Worm (Caenorhabditis elegans) whole organism, young adult: ENCODE results near the gene M02D8.2.

Experiments
- B0019.2 ChIP-seq: fragments of 200-800 bp; sonication (Bioruptor generic); conservative IDR thresholded peaks from 2 replicates; pipeline ENCODE4 v1.3.6; 2022; ENCODE audit warnings: missing genetic modification reagents, missing genetic modification characterization, missing compliant biosample characterization
- B0035.1 ChIP-seq: sonication (generic microtip); optimal IDR thresholded peaks from 2 replicates; lab custom pipeline; 2016; ENCODE audit warnings: missing genetic modification characterization, mild to moderate bottlenecking, missing compliant biosample characterization, missing genotype, missing genetic modification reagents
- B0336.3 ChIP-seq: fragments of 200-800 bp; sonication (Bioruptor generic); IDR thresholded peaks from 2 replicates; pipeline ENCODE4 v1.3.6; 2022; ENCODE audit warnings: missing genetic modification characterization, missing compliant biosample characterization
- F10E7.11 ChIP-seq: sonication (generic microtip); optimal IDR thresholded peaks from 2 replicates; lab custom pipeline; 2017; ENCODE audit warnings: mild to moderate bottlenecking, missing genetic modification characterization, moderate library complexity, missing compliant biosample characterization
- F33H1.4 ChIP-seq: fragments of 200-800 bp; sonication (Bioruptor generic); IDR thresholded peaks from 2 replicates; pipeline ENCODE4 v1.3.6; 2022; ENCODE audit warnings: missing genetic modification reagents, missing genetic modification characterization, missing compliant biosample characterization
- K12H6.12 ChIP-seq: fragments of 200-800 bp; sonication (Bioruptor generic); optimal IDR thresholded peaks from 2 replicates; lab custom pipeline; 2018; ENCODE audit warnings: mild to moderate bottlenecking, missing genetic modification characterization, missing compliant biosample characterization
- T07F8.4 ChIP-seq: sonication (generic microtip); optimal IDR thresholded peaks from 2 replicates; lab custom pipeline; 2016; ENCODE audit warnings: mild to moderate bottlenecking, missing genetic modification characterization, moderate library complexity, missing compliant biosample characterization
- Y56A3A.18 ChIP-seq: fragments of 200-800 bp; sonication (Bioruptor generic); IDR thresholded peaks from 2 replicates; pipeline ENCODE4 v1.3.6; 2022; ENCODE audit warnings: missing genetic modification reagents, missing genetic modification characterization, missing compliant biosample characterization
- Y67H2A.10 ChIP-seq: fragments of 200-800 bp; sonication (Bioruptor generic); conservative IDR thresholded peaks from 2 replicates; pipeline ENCODE4 v1.3.6; 2022; ENCODE audit warnings: missing genetic modification reagents, missing genetic modification characterization, missing compliant biosample characterization
- Y79H2A.3 ChIP-seq: fragments of 200-800 bp; sonication (Bioruptor generic); conservative IDR thresholded peaks from 2 replicates; pipeline ENCODE4 v1.3.6; 2022; ENCODE audit warnings: missing genetic modification reagents, missing genetic modification characterization, missing compliant biosample characterization
- attf-3 ChIP-seq: fragments of 200-800 bp; sonication (Bioruptor generic); conservative IDR thresholded peaks from 2 replicates; pipeline ENCODE4 v1.3.6; 2022; ENCODE audit warnings: missing genetic modification reagents, missing genetic modification characterization, missing compliant biosample characterization
- cebp-1 ChIP-seq, 2 experiments: fragments of 200-800 bp in 1 of 2; sonication (Bioruptor generic) in 1 of 2; sonication (generic microtip) in 1 of 2; IDR thresholded peaks in 1 of 2; optimal IDR thresholded peaks in 1 of 2; 2 replicates each; pipeline versions ENCODE4 v1.3.6 to Lab custom; 2017 to 2022; ENCODE audit warnings: missing compliant biosample characterization in 2 of 2, missing genetic modification characterization in 2 of 2, mild to moderate bottlenecking in 1 of 2, missing genetic modification reagents in 1 of 2, moderate library complexity in 1 of 2
- ceh-27 ChIP-seq: fragments of 200-800 bp; sonication (Bioruptor generic); optimal IDR thresholded peaks from 2 replicates; lab custom pipeline; 2018; ENCODE audit warnings: mild to moderate bottlenecking, missing genetic modification characterization, moderate library complexity, missing compliant biosample characterization
- dox-1 ChIP-seq: fragments of 200-800 bp; sonication (Bioruptor generic); IDR thresholded peaks from 2 replicates; pipeline ENCODE4 v1.3.6; 2022; ENCODE audit warnings: missing genetic modification reagents, missing genetic modification characterization, missing compliant biosample characterization
- egrh-3 ChIP-seq: fragments of 200-800 bp; sonication (Bioruptor generic); IDR thresholded peaks from 2 replicates; pipeline ENCODE4 v1.3.6; 2022; ENCODE audit warnings: missing genetic modification reagents, missing genetic modification characterization, missing compliant biosample characterization
- hlh-26 ChIP-seq: fragments of 200-800 bp; sonication (Bioruptor generic); conservative IDR thresholded peaks from 2 replicates; pipeline ENCODE4 v1.3.6; 2022; ENCODE audit warnings: missing genetic modification reagents, missing genetic modification characterization, missing compliant biosample characterization
- let-526 ChIP-seq: fragments of 200-800 bp; sonication (Bioruptor generic); IDR thresholded peaks from 2 replicates; pipeline ENCODE4 v1.3.6; 2022; ENCODE audit warnings: missing genetic modification reagents, missing genetic modification characterization, missing compliant biosample characterization
- let-607 ChIP-seq, 2 experiments: fragments of 200-800 bp in 1 of 2; sonication (Bioruptor generic) in 1 of 2; sonication (generic microtip) in 1 of 2; optimal IDR thresholded peaks; 2 replicates each; lab custom pipeline; 2016 to 2018; ENCODE audit warnings: mild to moderate bottlenecking in 2 of 2, missing compliant biosample characterization in 2 of 2, missing genetic modification characterization in 2 of 2, moderate library complexity in 2 of 2, missing genotype in 1 of 2
- lsl-1 ChIP-seq: fragments of 200-800 bp; sonication (Bioruptor generic); optimal IDR thresholded peaks from 2 replicates; lab custom pipeline; 2018; ENCODE audit warnings: mild to moderate bottlenecking, missing genetic modification characterization, moderate library complexity, missing compliant biosample characterization
- nhr-120 ChIP-seq: fragments of 200-800 bp; sonication (Bioruptor generic); IDR thresholded peaks from 2 replicates; pipeline ENCODE4 v1.3.6; 2022; ENCODE audit warnings: missing genetic modification characterization, missing compliant biosample characterization
- nhr-179 ChIP-seq: sonication (generic microtip); optimal IDR thresholded peaks from 2 replicates; lab custom pipeline; 2016; ENCODE audit warnings: mild to moderate bottlenecking, missing genetic modification characterization, missing compliant biosample characterization
- nhr-80 ChIP-seq: sonication (generic microtip); optimal IDR thresholded peaks from 2 replicates; lab custom pipeline; 2016; ENCODE audit warnings: missing genetic modification characterization, missing compliant biosample characterization
- nhr-90 ChIP-seq: sonication (generic microtip); optimal IDR thresholded peaks from 2 replicates; lab custom pipeline; 2016; ENCODE audit warnings: missing genotype, mild to moderate bottlenecking, missing genetic modification characterization, missing compliant biosample characterization
- pbrm-1 ChIP-seq: fragments of 200-800 bp; sonication (Bioruptor generic); IDR thresholded peaks from 2 replicates; pipeline ENCODE4 v1.3.6; 2022; ENCODE audit warnings: missing genetic modification reagents, missing genetic modification characterization, missing compliant biosample characterization
- repo-1 ChIP-seq: sonication (generic microtip); optimal IDR thresholded peaks from 2 replicates; lab custom pipeline; 2017; ENCODE audit warnings: mild to moderate bottlenecking, missing genetic modification characterization, missing compliant biosample characterization
- sea-2 ChIP-seq: fragments of 200-800 bp; sonication (Bioruptor generic); IDR thresholded peaks from 2 replicates; pipeline ENCODE4 v1.3.6; 2022; ENCODE audit warnings: missing genetic modification characterization, missing compliant biosample characterization
- snpc-4 ChIP-seq, 5 experiments: fragments of 150-350 bp in 1 of 5; sonication (generic microtip) in 4 of 5; optimal IDR thresholded peaks; 2 replicates each; lab custom pipeline; 2014 to 2018; ENCODE audit warnings: missing genetic modification characterization in 5 of 5, missing biosample characterization in 3 of 5, antibody characterized with exemption in 2 of 5, mild to moderate bottlenecking in 2 of 5, missing compliant biosample characterization in 2 of 5, missing genotype in 2 of 5, moderate library complexity in 2 of 5, missing genetic modification reagents in 1 of 5
- somi-1 ChIP-seq: fragments of 200-800 bp; sonication (Bioruptor generic); optimal IDR thresholded peaks from 2 replicates; lab custom pipeline; 2018; ENCODE audit warnings: mild to moderate bottlenecking, missing genetic modification characterization, missing compliant biosample characterization
- tbp1 ChIP-seq: fragments of 200-800 bp; sonication (Bioruptor generic); optimal IDR thresholded peaks from 2 replicates; lab custom pipeline; 2018; ENCODE audit warnings: mild to moderate bottlenecking, missing genetic modification characterization, missing compliant biosample characterization
- ztf-22 ChIP-seq: fragments of 200-800 bp; sonication (Bioruptor generic); optimal IDR thresholded peaks from 2 replicates; lab custom pipeline; 2018; ENCODE audit warnings: mild to moderate bottlenecking, missing genetic modification characterization, moderate library complexity, missing compliant biosample characterization

Gene M02D8.2

DNA sequence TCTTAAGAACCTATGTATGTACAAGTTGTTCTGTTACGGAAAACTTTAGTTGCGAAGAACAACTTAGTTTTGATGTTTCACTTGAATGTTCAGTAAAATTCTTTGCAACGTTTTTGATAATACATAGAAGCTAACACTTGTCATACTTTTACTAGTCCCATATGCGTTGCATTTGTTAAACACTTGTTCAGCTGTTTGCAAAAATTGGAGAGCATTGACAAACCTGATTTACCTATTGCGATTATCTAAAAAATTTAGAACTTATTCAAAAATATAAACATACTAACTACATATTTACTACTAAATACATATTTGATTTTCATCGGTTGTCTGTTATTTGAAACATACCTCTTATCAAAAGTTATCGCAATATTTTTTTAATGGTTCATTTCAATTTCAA is 21.3 kb upstream of the M02D8.2 start:
- TF ChIP-seq B0019.2 (no peak), tbp1 (GFP tag; lab: Kevin White, UChicago) (no peak), egrh-3 (no peak), B0035.1 (tag; lab: Kevin White, UChicago) (no peak), Y79H2A.3 (GFP tag; lab: Robert Waterston, UW) (0 out of 2 replicates have a peak, but pooled peaks have one; percentile 30), K12H6.12 (tag; lab: Kevin White, UChicago) (no peak), let-526 (0 out of 2 replicates have a peak, but pooled peaks have one; percentile 63), sea-2 (GFP tag; lab: Robert Waterston, UW) (no peak), Y56A3A.18 (GFP tag; lab: Robert Waterston, UW) (0 out of 2 replicates have a peak, but pooled peaks have one; percentile 33), somi-1 (GFP tag; lab: Kevin White, UChicago) (no peak), cebp-1 (GFP tag; IDR thresholded peaks at IDR 0.05; lab: Robert Waterston, UW) (no peak), cebp-1 (tag; optimal IDR thresholded peaks at IDR 0.05; lab: Kevin White, UChicago) (peak; percentile 7)

DNA sequence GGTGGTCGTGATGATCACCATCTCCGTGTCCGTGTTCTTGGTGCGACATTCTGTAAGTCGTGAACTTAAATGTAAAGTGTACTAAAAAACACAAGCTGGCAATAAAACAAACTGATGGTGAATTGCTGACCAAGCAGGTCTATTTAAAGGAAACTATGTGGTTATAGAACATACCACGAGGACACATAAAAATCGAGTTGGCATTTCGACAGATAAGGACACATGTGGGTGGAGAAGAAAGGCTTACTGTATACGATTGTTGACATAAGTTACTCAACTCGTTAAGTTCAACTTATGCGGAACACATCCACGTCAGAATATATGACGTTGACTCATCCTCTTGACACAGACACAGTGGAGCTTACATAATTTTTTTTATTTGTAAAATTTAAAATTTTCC is 20.6 kb upstream of the M02D8.2 start, which contains the start of gene F53A9.8:
TSS of gene F53A9.8 (minus strand) at position 49 of the 400 bp plus-strand sequence.
- TF ChIP-seq let-526 (no peak), cebp-1 (GFP tag; IDR thresholded peaks at IDR 0.05; lab: Robert Waterston, UW) (no peak), cebp-1 (tag; optimal IDR thresholded peaks at IDR 0.05; lab: Kevin White, UChicago) (peak; percentile 7), ceh-27 (GFP tag; lab: Kevin White, UChicago) (no peak), nhr-120 (GFP tag; lab: Robert Waterston, UW) (0 out of 2 replicates have a peak, but pooled peaks have one; percentile 1), ztf-22 (peak; percentile 28), nhr-80 (tag; lab: Kevin White, UChicago) (peak; percentile 21), dox-1 (GFP tag; lab: Robert Waterston, UW) (0 out of 2 replicates have a peak, but pooled peaks have one; percentile 9), F10E7.11 (no peak)
- TF ChIP-seq, all 124 proteins: peak for 5

DNA sequence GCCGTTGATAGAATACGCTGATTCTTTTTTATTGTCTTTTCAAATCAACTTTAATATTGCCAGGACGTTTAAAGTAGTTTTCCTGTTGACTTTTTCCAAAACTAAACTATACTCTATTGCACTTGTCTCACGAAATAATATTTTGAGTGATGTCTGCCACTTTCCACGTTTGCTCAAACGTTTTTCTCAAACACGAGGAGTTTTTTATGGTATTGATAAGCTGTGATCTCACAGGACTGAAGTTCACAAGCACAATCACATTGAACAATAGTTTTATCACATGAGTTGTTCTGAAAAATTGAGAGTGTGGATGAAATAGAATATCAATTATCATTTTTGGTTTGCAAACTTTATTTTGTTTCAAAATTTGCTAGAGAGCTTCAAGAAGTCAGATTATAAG is 19.6 kb upstream of the M02D8.2 start:
- TF ChIP-seq hlh-26 (GFP tag; lab: Robert Waterston, UW): no peak
- TF ChIP-seq let-607 (tag; optimal IDR thresholded peaks at IDR 0.05; lab: Kevin White, UChicago): peak in 1 of 2 experiments; percentile 1
- no peak for TF ChIP-seq attf-3 (GFP tag; lab: Robert Waterston, UW)
- TF ChIP-seq lsl-1 (GFP tag; lab: Kevin White, UChicago): no peak
- peak; percentile 67 for TF ChIP-seq nhr-80 (tag; lab: Kevin White, UChicago)
- peak; percentile 9 for TF ChIP-seq ztf-22

DNA sequence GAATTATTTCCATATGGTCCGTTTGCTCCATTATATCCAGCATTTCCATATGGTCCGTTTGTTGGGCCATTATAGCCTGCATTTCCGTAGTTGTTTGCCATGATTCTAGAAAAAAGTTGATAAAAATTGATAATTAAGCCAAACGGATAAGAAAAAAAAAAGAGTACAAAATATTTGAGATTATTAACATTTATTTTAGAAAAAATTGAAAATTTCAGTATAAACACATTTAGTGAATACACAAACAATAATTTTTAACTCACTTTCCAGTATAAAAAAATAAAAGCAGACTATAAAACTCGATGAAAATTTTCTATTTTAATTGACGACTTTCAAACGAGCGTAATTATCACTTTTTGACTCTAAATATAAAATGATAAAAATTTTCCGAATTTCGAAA is 18.8 kb upstream of the M02D8.2 start, which contains the start of gene F53A9.9:
TSS of gene F53A9.9 (minus strand) at position 101 of the 400 bp plus-strand sequence.
- TF ChIP-seq tbp1 (GFP tag; lab: Kevin White, UChicago) (no peak), repo-1 (no peak), nhr-90 (tag; lab: Kevin White, UChicago) (no peak), B0336.3 (GFP tag; lab: Robert Waterston, UW) (no peak), let-607 (tag; optimal IDR thresholded peaks at IDR 0.05; lab: Kevin White, UChicago) (no peak), F33H1.4 (GFP tag; lab: Robert Waterston, UW) (no peak), B0035.1 (tag; lab: Kevin White, UChicago) (no peak), pbrm-1 (GFP tag; lab: Robert Waterston, UW) (no peak), Y67H2A.10 (GFP tag; lab: Robert Waterston, UW) (no peak), nhr-179 (no peak), T07F8.4 (tag; lab: Kevin White, UChicago) (no peak), snpc-4 (GFP tag; optimal IDR thresholded peaks at IDR 0.05; lab: Kevin White, UChicago) (no peak), snpc-4 (tag; optimal IDR thresholded peaks at IDR 0.05; lab: Kevin White, UChicago) (no peak)
